Worm (Caenorhabditis elegans) whole organism, early embryonic: ENCODE results near the gene odd-2.

ENCODE experiments used
- B0310.2 ChIP-seq: sonication (generic microtip); optimal IDR thresholded peaks from 2 replicates; lab custom pipeline; 2016; ENCODE audit warnings: mild to moderate bottlenecking, missing genetic modification characterization, missing compliant biosample characterization
- F13C5.2 ChIP-seq: sonication (generic microtip); optimal IDR thresholded peaks from 2 replicates; lab custom pipeline; 2017; ENCODE audit warnings: mild to moderate bottlenecking, missing genetic modification characterization, inconsistent platforms, missing compliant biosample characterization
- aly-1 ChIP-seq: sonication (generic microtip); optimal IDR thresholded peaks from 2 replicates; lab custom pipeline; 2016; ENCODE audit warnings: missing genetic modification characterization, missing compliant biosample characterization
- ama-1 ChIP-seq: fragments of 150-350 bp; optimal IDR thresholded peaks from 2 replicates; lab custom pipeline; 2014
- ceh-13 ChIP-seq: fragments of 200-800 bp; sonication (Bioruptor generic); optimal IDR thresholded peaks from 2 replicates; lab custom pipeline; 2018; ENCODE audit warnings: mild to moderate bottlenecking, missing genetic modification characterization, missing compliant biosample characterization
- ceh-36 ChIP-seq: sonication (generic microtip); optimal IDR thresholded peaks from 2 replicates; lab custom pipeline; 2016; ENCODE audit warnings: missing genetic modification characterization, inconsistent platforms, missing compliant biosample characterization
- ets-7 ChIP-seq: sonication (generic microtip); optimal IDR thresholded peaks from 2 replicates; lab custom pipeline; 2016; ENCODE audit warnings: missing genotype, missing genetic modification characterization, missing compliant biosample characterization
- flt-1 ChIP-seq: fragments of 200-800 bp; sonication (Bioruptor generic); IDR thresholded peaks from 2 replicates; pipeline ENCODE4 v1.3.6; 2022; ENCODE audit warnings: missing genetic modification characterization, missing compliant biosample characterization
- hmbx-1 ChIP-seq: sonication (generic microtip); optimal IDR thresholded peaks from 2 replicates; lab custom pipeline; 2016; ENCODE audit warnings: mild to moderate bottlenecking, missing genetic modification characterization, missing compliant biosample characterization
- hmg-4 ChIP-seq: fragments of 200-800 bp; sonication (Bioruptor generic); optimal IDR thresholded peaks from 2 replicates; lab custom pipeline; 2018; ENCODE audit warnings: mild to moderate bottlenecking, missing genetic modification characterization, missing compliant biosample characterization
- hnd-1 ChIP-seq: sonication (generic microtip); optimal IDR thresholded peaks from 2 replicates; lab custom pipeline; 2016; ENCODE audit warnings: missing genetic modification characterization, missing compliant biosample characterization
- pes-1 ChIP-seq: fragments of 200-800 bp; sonication (Bioruptor generic); IDR thresholded peaks from 2 replicates; pipeline ENCODE4 v1.3.6; 2022; ENCODE audit warnings: missing genetic modification reagents, missing genetic modification characterization, missing compliant biosample characterization
- scrt-1 ChIP-seq: fragments of 200-800 bp; sonication (Bioruptor generic); IDR thresholded peaks from 2 replicates; pipeline ENCODE4 v1.3.6; 2022; ENCODE audit warnings: missing genetic modification characterization, missing compliant biosample characterization
- sea-1 ChIP-seq: fragments of 200-800 bp; sonication (Bioruptor generic); conservative IDR thresholded peaks from 2 replicates; pipeline ENCODE4 v1.3.6; 2022; ENCODE audit warnings: missing genetic modification characterization, missing compliant biosample characterization
- tbx-11 ChIP-seq: fragments of 200-800 bp; sonication (Bioruptor generic); IDR thresholded peaks from 2 replicates; pipeline ENCODE4 v1.3.6; 2022; ENCODE audit warnings: missing genetic modification characterization, missing compliant biosample characterization
- tbx-37 ChIP-seq: fragments of 200-800 bp; sonication (Bioruptor generic); conservative IDR thresholded peaks from 2 replicates; pipeline ENCODE4 v1.3.6; 2022; ENCODE audit warnings: missing genetic modification reagents, missing genetic modification characterization, missing compliant biosample characterization
- tra-4 ChIP-seq: sonication (generic microtip); optimal IDR thresholded peaks from 2 replicates; lab custom pipeline; 2017; ENCODE audit warnings: missing genetic modification characterization, missing compliant biosample characterization

Gene odd-2

ce11 chrX:6115502-6115901 is 44.8 kb downstream of the odd-2 start, which contains the start of gene C15H9.3:
Gene C15H9.3, plus strand, starts transcription at chrX:6115802.
- TF ChIP-seq F13C5.2 (tag; lab: Kevin White, UChicago) (no peak), scrt-1 (GFP tag; lab: Robert Waterston, UW) (no peak), ets-7 (tag; lab: Kevin White, UChicago) (no peak), hnd-1 (no peak), B0310.2 (tag; lab: Kevin White, UChicago) (no peak), hmg-4 (GFP tag; lab: Kevin White, UChicago) (no peak), tra-4 (tag; lab: Kevin White, UChicago) (no peak), hmbx-1 (tag; lab: Kevin White, UChicago) (no peak), tbx-11 (GFP tag; lab: Robert Waterston, UW) (no peak), tbx-37 (GFP tag; lab: Robert Waterston, UW) (no peak), aly-1 (tag; lab: Kevin White, UChicago) (no peak), ceh-13 (GFP tag; lab: Kevin White, UChicago) (no peak), flt-1 (no peak), ceh-36 (tag; lab: Kevin White, UChicago) (no peak), sea-1 (GFP tag; lab: Robert Waterston, UW) (no peak), pes-1 (GFP tag; lab: Robert Waterston, UW) (no peak), ama-1 (lab: Kevin White, UChicago) (no peak)

- TF ChIP-seq flt-1 (no peak), hnd-1 (no peak), hmg-4 (GFP tag; lab: Kevin White, UChicago) (no peak), ama-1 (lab: Kevin White, UChicago) (no peak), hmbx-1 (tag; lab: Kevin White, UChicago) (no peak), scrt-1 (GFP tag; lab: Robert Waterston, UW) (no peak), ceh-13 (GFP tag; lab: Kevin White, UChicago) (no peak), ceh-36 (tag; lab: Kevin White, UChicago) (no peak), ets-7 (tag; lab: Kevin White, UChicago) (no peak), pes-1 (GFP tag; lab: Robert Waterston, UW) (no peak), B0310.2 (tag; lab: Kevin White, UChicago) (no peak), tbx-37 (GFP tag; lab: Robert Waterston, UW) (no peak), F13C5.2 (tag; lab: Kevin White, UChicago) (no peak), tra-4 (tag; lab: Kevin White, UChicago) (no peak), aly-1 (tag; lab: Kevin White, UChicago) (no peak), sea-1 (GFP tag; lab: Robert Waterston, UW) (no peak), tbx-11 (GFP tag; lab: Robert Waterston, UW) (no peak)
Observed at ce11 chrX:6112817-6113216, 47.5 kb downstream of the odd-2 start, which contains the start of gene prx-3. Gene prx-3, minus strand, starts transcription at chrX:6112917.
